Worm (Caenorhabditis elegans) whole organism, L4 larva: Measurements from ENCODE around the gene K12H6.9.
A peak's percentile ranks its signal among the peaks of the same experiment; 100 is the strongest.

Source experiments
- ZK546.5 ChIP-seq, 2 experiments: sonication (generic microtip); optimal IDR thresholded peaks; 2 replicates each; lab custom pipeline; 2017; ENCODE audit warnings: missing biosample characterization in 2 of 2, missing genetic modification characterization in 2 of 2
- ama-1 ChIP-seq: fragments of 150-350 bp; optimal IDR thresholded peaks from 2 replicates; lab custom pipeline; 2014; ENCODE audit warnings: inconsistent platforms, mixed read lengths
- hif-1 ChIP-seq, 2 experiments: sonication (generic microtip); optimal IDR thresholded peaks; 2 replicates each; lab custom pipeline; 2016 to 2017; ENCODE audit warnings: missing compliant biosample characterization in 2 of 2, missing genetic modification characterization in 2 of 2, missing genetic modification reagents in 2 of 2, missing genotype in 2 of 2, mild to moderate bottlenecking in 1 of 2
- mdl-1 ChIP-seq, 2 experiments: fragments of 150-350 bp in 1 of 2; sonication (generic microtip) in 1 of 2; optimal IDR thresholded peaks; 2 replicates each; lab custom pipeline; 2014 to 2017; ENCODE audit warnings: missing biosample characterization in 2 of 2, missing genetic modification characterization in 2 of 2
- nhr-28 ChIP-seq: fragments of 150-350 bp; optimal IDR thresholded peaks from 2 replicates; lab custom pipeline; 2014; ENCODE audit warnings: missing biosample characterization, missing genetic modification characterization
- nhr-6 ChIP-seq: fragments of 150-350 bp; optimal IDR thresholded peaks from 2 replicates; lab custom pipeline; 2014; ENCODE audit warnings: missing biosample characterization, missing genetic modification characterization

DNA sequence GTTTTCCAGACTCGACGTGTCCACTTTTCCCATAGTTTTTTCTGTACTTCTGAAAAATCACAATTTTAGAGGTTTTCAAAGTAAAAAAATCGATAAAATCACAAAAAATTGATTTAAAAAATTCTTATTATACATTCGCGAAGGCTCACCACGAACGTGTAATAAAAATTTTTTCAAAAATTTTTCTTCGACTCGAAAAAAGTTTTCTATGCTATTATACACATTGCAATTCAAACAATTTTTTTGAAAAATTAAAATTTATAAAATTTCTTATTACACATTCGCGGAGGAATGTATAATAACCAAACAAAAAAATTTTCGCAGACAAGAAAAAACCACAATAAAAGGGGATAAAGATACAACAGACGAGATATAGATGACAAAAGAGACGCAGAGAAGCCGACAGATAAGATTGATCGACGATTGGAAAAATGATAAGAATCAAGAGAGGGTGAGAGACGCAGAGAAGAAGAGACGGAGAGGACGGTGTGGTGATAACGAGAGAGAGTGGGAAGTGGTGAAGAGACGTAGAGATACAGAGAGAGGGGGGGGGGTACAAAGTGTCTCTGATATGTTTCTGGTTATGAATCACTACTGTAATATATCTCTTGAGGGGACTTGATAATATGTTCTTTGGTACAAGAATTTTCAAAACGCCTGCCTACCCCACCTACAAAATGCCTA is 23.5 kb upstream of the K12H6.9 start, which contains the start of gene nhr-119:
- TF ChIP-seq nhr-6 (peak; percentile 44), ZK546.5 (tag; optimal IDR thresholded peaks at IDR 0.05; lab: Kevin White, UChicago) (no peak), mdl-1 (tag; optimal IDR thresholded peaks at IDR 0.05; lab: Kevin White, UChicago) (peak; percentile 11 to 81), nhr-28 (tag; lab: Kevin White, UChicago) (peak; percentile 91), hif-1 (tag; optimal IDR thresholded peaks at IDR 0.05; lab: Kevin White, UChicago) (peak in 1 of 2 experiments; percentile 14), ama-1 (lab: Kevin White, UChicago) (no peak)
